Fruit fly (Drosophila melanogaster) ovary, adult (tissue): Measurements from ENCODE around the gene Cdk5alpha.

Source experiments
- CG17801 ChIP-seq: fragments of 200-800 bp; optimal IDR thresholded peaks from 2 replicates; lab custom pipeline; 2019; ENCODE audit warnings: missing biosample characterization, mild to moderate bottlenecking, missing genetic modification characterization, moderate library complexity; ENCODE audit not compliant: partially characterized antibody

The Cdk5alpha gene

dm6 chr2L:10299810-10300147, 11.0 kb downstream of the Cdk5alpha start, which contains the start of gene CYLD:
CYLD (minus strand) TSS chr2L:10299847.
- TF ChIP-seq CG17801 (GFP tag; lab: Kevin White, UChicago): peak; percentile 66

DNA sequence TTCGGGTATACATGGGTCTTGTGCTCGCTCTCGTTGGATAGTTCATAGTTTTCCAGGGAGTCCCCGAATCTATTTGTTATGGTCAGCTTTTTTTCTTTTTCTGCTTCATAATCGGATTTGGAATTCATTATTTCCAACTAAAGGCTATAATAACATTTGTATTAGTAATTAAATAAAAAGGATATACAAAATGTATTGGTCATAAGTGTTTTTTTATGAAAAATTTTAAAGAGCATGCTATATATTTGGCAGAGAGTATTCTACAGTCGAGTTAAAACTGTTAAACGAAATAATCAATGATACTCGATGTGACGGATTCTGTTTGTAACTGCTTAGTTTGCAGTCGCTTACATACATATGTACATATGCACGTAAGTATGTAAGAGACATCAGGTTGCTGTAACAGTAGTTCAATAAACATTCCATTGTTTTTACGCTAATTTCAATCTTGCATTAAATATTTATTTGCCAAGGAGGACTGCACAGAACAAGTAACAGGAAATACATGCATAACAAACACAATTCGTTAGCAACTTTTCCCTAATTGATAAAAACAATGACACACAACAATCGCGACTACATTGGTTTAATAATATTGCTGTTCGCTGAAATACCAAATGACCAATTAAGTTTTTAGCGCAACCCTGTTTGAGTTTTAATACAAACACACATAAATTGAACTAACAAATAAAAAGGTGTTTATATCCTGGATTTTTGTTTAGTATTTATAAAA, 11.5 kb downstream of the Cdk5alpha start:
- TF ChIP-seq CG17801 (GFP tag; lab: Kevin White, UChicago): no peak

DNA sequence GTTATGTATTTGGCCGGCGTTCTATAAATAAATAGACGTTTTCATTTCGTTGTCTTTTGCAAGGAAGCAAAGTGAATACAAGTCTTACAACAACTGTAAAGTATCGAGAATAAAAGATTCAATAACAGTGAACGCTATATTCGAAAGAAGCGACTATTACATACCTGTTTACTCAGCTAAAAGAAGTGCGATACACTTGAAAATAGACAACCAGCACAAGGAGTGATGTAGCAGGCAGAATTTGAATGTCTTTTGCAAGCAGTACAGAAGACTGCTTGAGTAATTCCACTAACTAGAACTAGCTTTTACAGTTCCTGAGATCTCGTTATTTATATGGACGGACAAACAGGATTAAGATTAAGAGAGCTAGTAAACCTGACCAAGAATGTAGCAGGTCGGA, 12.4 kb downstream of the Cdk5alpha start:
- no peak for TF ChIP-seq CG17801 (GFP tag; lab: Kevin White, UChicago)

dm6 chr2L:10294798-10295669, 15.7 kb downstream of the Cdk5alpha start, which contains the start of gene Hand:
Hand (minus strand) TSS chr2L:10295385.
- no peak for TF ChIP-seq CG17801 (GFP tag; lab: Kevin White, UChicago)

- peak; percentile 65 for TF ChIP-seq CG17801 (GFP tag; lab: Kevin White, UChicago)
These were observed 18.6 kb downstream of the Cdk5alpha start, which contains the start of gene Ufd4 for dm6 chr2L:10292066-10292560. Ufd4 (minus strand) TSS chr2L:10292365.

- TF ChIP-seq CG17801 (GFP tag; lab: Kevin White, UChicago): no peak
These were observed 19.5 kb downstream of the Cdk5alpha start for dm6 chr2L:10291276-10291675.

DNA sequence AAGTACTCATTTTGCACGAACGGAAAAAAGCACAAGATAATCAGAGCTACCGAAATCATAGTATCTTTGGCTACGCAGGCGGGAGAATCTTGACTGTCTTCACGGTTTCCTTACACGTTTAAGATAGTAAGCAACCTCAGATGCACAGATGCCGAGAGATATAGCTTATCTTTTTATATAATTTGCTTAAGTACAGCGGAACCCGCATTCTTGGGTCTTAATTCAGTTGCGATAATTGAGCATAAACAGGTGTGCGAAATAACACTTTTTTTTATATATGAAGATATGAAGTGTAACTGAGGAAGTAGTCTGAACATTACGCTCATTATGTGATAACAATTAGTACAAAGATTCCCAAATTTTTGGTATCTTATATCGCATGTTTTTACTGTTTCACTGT, 30.0 kb downstream of the Cdk5alpha start, which contains the start of gene CG34043:
Gene CG34043, minus strand, starts transcription at position 101 of the 400 bp plus-strand sequence.
- TF ChIP-seq CG17801 (GFP tag; lab: Kevin White, UChicago): no peak

- TF ChIP-seq CG17801 (GFP tag; lab: Kevin White, UChicago): peak; percentile 26
These were observed 32.1 kb downstream of the Cdk5alpha start, which contains the start of gene Utx for dm6 chr2L:10278658-10279057. Utx (minus strand) TSS chr2L:10278811.

- peak; percentile 37 for TF ChIP-seq CG17801 (GFP tag; lab: Kevin White, UChicago)
These were observed 33.4 kb downstream of the Cdk5alpha start for dm6 chr2L:10277362-10277761.

DNA sequence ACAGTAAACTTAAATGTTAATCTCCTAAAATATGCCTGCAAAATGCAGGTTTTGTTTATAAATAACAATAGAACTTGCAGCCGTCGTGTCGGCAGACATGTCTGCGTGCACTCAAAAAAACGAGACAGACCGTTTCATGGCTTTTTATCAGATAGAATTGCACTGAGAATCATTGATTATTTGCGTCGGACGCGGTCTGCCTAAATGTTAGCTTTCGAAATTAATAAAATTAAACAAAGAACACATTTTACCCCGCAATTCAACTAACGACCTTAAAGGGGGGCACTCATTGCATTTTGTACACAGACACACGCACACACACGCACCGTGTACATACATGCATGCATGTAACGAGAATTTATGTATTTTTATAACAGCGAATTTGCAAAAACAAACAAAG, 33.9 kb downstream of the Cdk5alpha start:
- TF ChIP-seq CG17801 (GFP tag; lab: Kevin White, UChicago): no peak

DNA sequence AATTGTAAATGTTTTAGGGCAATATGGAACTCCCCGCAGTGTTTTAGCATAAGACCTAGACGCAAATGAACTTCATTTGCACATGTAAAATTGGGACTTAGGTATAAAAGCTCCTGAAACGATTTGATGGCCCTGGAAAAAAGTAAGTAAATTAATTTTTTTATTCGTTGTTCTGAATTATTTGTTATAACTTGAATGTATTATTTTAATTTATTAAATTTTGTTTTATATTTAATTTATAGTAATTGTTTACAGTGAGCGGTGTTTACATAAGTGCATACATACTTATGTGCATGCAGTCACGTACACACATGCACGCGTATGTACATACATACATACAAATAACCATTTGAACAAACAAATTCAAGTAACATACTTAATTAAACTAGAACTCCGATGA, 34.3 kb downstream of the Cdk5alpha start:
- peak; percentile 79 for TF ChIP-seq CG17801 (GFP tag; lab: Kevin White, UChicago)

dm6 chr2L:10272224-10272623, 38.5 kb downstream of the Cdk5alpha start, which contains the start of gene trk:
trk (minus strand) TSS chr2L:10272324.
- TF ChIP-seq CG17801 (GFP tag; lab: Kevin White, UChicago): peak; percentile 34

DNA sequence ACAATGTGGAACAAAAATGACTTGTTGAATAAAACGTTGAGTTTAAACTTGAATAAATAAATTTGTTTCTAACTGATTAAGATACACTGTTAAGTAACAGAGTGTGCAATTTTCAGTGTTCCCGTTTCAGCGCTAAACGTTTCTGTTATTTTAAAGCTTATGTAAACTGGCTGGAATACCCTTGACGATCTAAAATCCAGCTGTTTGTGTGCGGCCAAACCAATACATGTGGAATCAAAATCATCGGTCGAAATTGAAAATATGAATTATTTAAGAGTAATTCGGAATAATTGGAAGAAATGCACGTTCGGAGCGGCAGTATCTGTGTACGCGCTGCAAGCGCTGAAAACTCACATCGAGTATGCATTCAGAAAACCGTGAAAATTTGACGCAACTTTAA, 40.9 kb downstream of the Cdk5alpha start, which contains the start of gene Mulk:
Gene Mulk, plus strand, starts transcription at position 198 of the 400 bp plus-strand sequence.
- no peak for TF ChIP-seq CG17801 (GFP tag; lab: Kevin White, UChicago)

- TF ChIP-seq CG17801 (GFP tag; lab: Kevin White, UChicago): no peak
These were observed 42.1 kb downstream of the Cdk5alpha start, which contains the start of gene CG4957 for dm6 chr2L:10268688-10269087. CG4957 (plus strand) TSS chr2L:10268872.

dm6 chr2L:10266511-10266910, 44.2 kb downstream of the Cdk5alpha start, which contains the start of gene CG4953:
CG4953 (plus strand) TSS chr2L:10266703.
- no peak for TF ChIP-seq CG17801 (GFP tag; lab: Kevin White, UChicago)
